Fruit fly (Drosophila melanogaster) whole organism, embryonic: Measurements from ENCODE around the gene mRpL10.

Experiments
- Ada2b ChIP-seq: fragments of 200-800 bp; sonication (Bioruptor generic); IDR thresholded peaks from 2 replicates; pipeline ENCODE4 v1.3.6; 2022; ENCODE audit warnings: missing biosample characterization, missing genetic modification characterization
- Atf3 ChIP-seq: fragments of 200-800 bp; sonication (Bioruptor generic); optimal IDR thresholded peaks from 3 replicates; lab custom pipeline; 2016; ENCODE audit warnings: missing biosample characterization, missing genetic modification characterization
- Bteb2 ChIP-seq: fragments of 200-800 bp; sonication (Bioruptor generic); optimal IDR thresholded peaks from 2 replicates; lab custom pipeline; 2016; ENCODE audit warnings: missing biosample characterization, missing genetic modification characterization
- CG10267 ChIP-seq: fragments of 200-800 bp; sonication (Bioruptor generic); optimal IDR thresholded peaks from 2 replicates; lab custom pipeline; 2018; ENCODE audit warnings: missing biosample characterization, mild to moderate bottlenecking, missing genetic modification characterization, moderate library complexity
- CG10654 ChIP-seq: fragments of 200-800 bp; sonication (Bioruptor generic); optimal IDR thresholded peaks from 2 replicates; lab custom pipeline; 2016; ENCODE audit warnings: missing biosample characterization, missing genetic modification characterization
- CG11504 ChIP-seq: fragments of 200-800 bp; sonication (Bioruptor generic); optimal IDR thresholded peaks from 3 replicates; lab custom pipeline; 2019; ENCODE audit warnings: missing biosample characterization, mild to moderate bottlenecking, missing genetic modification characterization, moderate library complexity
- CG12769 ChIP-seq: fragments of 200-800 bp; sonication (Bioruptor generic); optimal IDR thresholded peaks from 2 replicates; lab custom pipeline; 2019; ENCODE audit warnings: missing biosample characterization, mild to moderate bottlenecking, missing genetic modification characterization, moderate library complexity
- CG14860 ChIP-seq: fragments of 200-800 bp; sonication (Bioruptor generic); IDR thresholded peaks from 3 replicates; pipeline ENCODE4 v1.3.6; 2022; ENCODE audit warnings: missing biosample characterization, missing genetic modification characterization; ENCODE audit not compliant: partially characterized antibody
- CG16779 ChIP-seq: fragments of 200-800 bp; sonication (Bioruptor generic); IDR thresholded peaks from 2 replicates; pipeline ENCODE4 v1.3.6; 2022; ENCODE audit warnings: missing biosample characterization, missing genetic modification characterization
- CG17186 ChIP-seq: fragments of 200-800 bp; sonication (Bioruptor generic); optimal IDR thresholded peaks from 3 replicates; lab custom pipeline; 2017; ENCODE audit warnings: missing biosample characterization, missing genetic modification reagents, missing genetic modification characterization
- CG2120 ChIP-seq: fragments of 200-800 bp; sonication (Bioruptor generic); optimal IDR thresholded peaks from 3 replicates; lab custom pipeline; 2016; ENCODE audit warnings: missing biosample characterization, missing genetic modification characterization
- CG2129 ChIP-seq: fragments of 200-800 bp; sonication (Bioruptor generic); IDR thresholded peaks from 2 replicates; pipeline ENCODE4 v1.3.6; 2022; ENCODE audit warnings: missing biosample characterization, missing genetic modification characterization; ENCODE audit not compliant: partially characterized antibody
- CG3281 ChIP-seq: fragments of 200-800 bp; sonication (Bioruptor generic); optimal IDR thresholded peaks from 3 replicates; lab custom pipeline; 2017; ENCODE audit warnings: missing biosample characterization, mild to moderate bottlenecking, missing genetic modification characterization
- CG3407 ChIP-seq: fragments of 200-800 bp; sonication (Bioruptor generic); optimal IDR thresholded peaks from 2 replicates; lab custom pipeline; 2018; ENCODE audit warnings: missing biosample characterization, mild to moderate bottlenecking, missing genetic modification characterization
- CG7963 ChIP-seq: fragments of 200-800 bp; sonication (Bioruptor generic); IDR thresholded peaks from 3 replicates; pipeline ENCODE4 v1.3.6; 2022; ENCODE audit warnings: missing biosample characterization, missing genetic modification characterization; ENCODE audit not compliant: partially characterized antibody
- CG8290 ChIP-seq, 3 experiments: fragments of 200-800 bp; sonication (Bioruptor generic); optimal IDR thresholded peaks; 2 replicates each; lab custom pipeline; 2016 to 2019; ENCODE audit warnings: missing biosample characterization in 3 of 3, missing genetic modification characterization in 3 of 3, mild to moderate bottlenecking in 2 of 3, moderate library complexity in 1 of 3
- Elba2 ChIP-seq: fragments of 200-800 bp; sonication (Bioruptor generic); optimal IDR thresholded peaks from 3 replicates; lab custom pipeline; 2016; ENCODE audit warnings: missing biosample characterization, missing genetic modification characterization
- Ets65A ChIP-seq: fragments of 200-800 bp; sonication (Bioruptor generic); peaks from one replicate; lab custom pipeline; 2016; ENCODE audit warnings: missing biosample characterization, missing genetic modification characterization
- Hr3 ChIP-seq: fragments of 200-800 bp; sonication (Bioruptor generic); optimal IDR thresholded peaks from 3 replicates; lab custom pipeline; 2016; ENCODE audit warnings: missing biosample characterization, missing genetic modification characterization
- Med ChIP-seq: fragments of 200-800 bp; sonication (Bioruptor generic); peaks from one replicate; lab custom pipeline; 2016; ENCODE audit warnings: missing biosample characterization, missing genetic modification characterization, mild to moderate bottlenecking, inconsistent platforms, moderate library complexity
- Meics ChIP-seq: fragments of 200-800 bp; sonication (Bioruptor generic); optimal IDR thresholded peaks from 2 replicates; lab custom pipeline; 2017; ENCODE audit warnings: missing biosample characterization, mild to moderate bottlenecking, missing genetic modification characterization
- Pdp1 ChIP-seq, 2 experiments: fragments of 200-800 bp; sonication (Bioruptor generic); optimal IDR thresholded peaks; 3 replicates each; lab custom pipeline; 2016; ENCODE audit warnings: missing biosample characterization in 2 of 2, missing genetic modification characterization in 2 of 2, mild to moderate bottlenecking in 1 of 2, moderate library complexity in 1 of 2
- ac ChIP-seq: fragments of 200-800 bp; sonication (Bioruptor generic); optimal IDR thresholded peaks from 3 replicates; lab custom pipeline; 2017; ENCODE audit warnings: missing biosample characterization, mild to moderate bottlenecking, missing genetic modification characterization
- ash1 ChIP-seq: fragments of 200-800 bp; sonication (Bioruptor generic); optimal IDR thresholded peaks from 2 replicates; lab custom pipeline; 2018; ENCODE audit warnings: missing biosample characterization, mild to moderate bottlenecking, missing genetic modification characterization
- cad ChIP-seq: fragments of >200 bp; optimal IDR thresholded peaks from 2 replicates; lab custom pipeline; 2017; ENCODE audit warnings: missing biosample characterization, missing genetic modification characterization
- chm ChIP-seq: fragments of 200-800 bp; sonication (Bioruptor generic); IDR thresholded peaks from 2 replicates; pipeline ENCODE4 v1.3.6; 2022; ENCODE audit warnings: missing biosample characterization, missing genetic modification characterization
- dmrt99B ChIP-seq: fragments of 200-800 bp; sonication (Bioruptor generic); optimal IDR thresholded peaks from 2 replicates; lab custom pipeline; 2018; ENCODE audit warnings: missing biosample characterization, mild to moderate bottlenecking, missing genetic modification characterization, moderate library complexity
- exex ChIP-seq: fragments of 200-800 bp; sonication (Bioruptor generic); optimal IDR thresholded peaks from 4 replicates; lab custom pipeline; 2018; ENCODE audit warnings: missing biosample characterization, mild to moderate bottlenecking, missing genetic modification characterization, moderate library complexity
- fd3F ChIP-seq: fragments of 200-800 bp; sonication (Bioruptor generic); optimal IDR thresholded peaks from 2 replicates; lab custom pipeline; 2018; ENCODE audit warnings: missing biosample characterization, mild to moderate bottlenecking, missing genetic modification characterization, moderate library complexity
- kni ChIP-seq: fragments of 200-800 bp; sonication (Bioruptor generic); optimal IDR thresholded peaks from 3 replicates; lab custom pipeline; 2017; ENCODE audit warnings: mild to moderate bottlenecking, missing biosample characterization, missing genetic modification reagents, missing genetic modification characterization
- mirr ChIP-seq: fragments of 200-800 bp; sonication (Bioruptor generic); optimal IDR thresholded peaks from 3 replicates; lab custom pipeline; 2018; ENCODE audit warnings: missing biosample characterization, mild to moderate bottlenecking, missing genetic modification characterization
- mld ChIP-seq: fragments of 200-800 bp; sonication (Bioruptor generic); IDR thresholded peaks from 3 replicates; pipeline ENCODE4 v1.3.6; 2022; ENCODE audit warnings: missing biosample characterization, missing genetic modification characterization; ENCODE audit not compliant: partially characterized antibody
- nau ChIP-seq: fragments of 200-800 bp; sonication (Bioruptor generic); optimal IDR thresholded peaks from 3 replicates; lab custom pipeline; 2017; ENCODE audit warnings: missing biosample characterization, mild to moderate bottlenecking, missing genetic modification characterization, missing genetic modification reagents
- onecut ChIP-seq: fragments of 200-800 bp; sonication (Bioruptor generic); IDR thresholded peaks from 2 replicates; pipeline ENCODE4 v1.3.6; 2022; ENCODE audit warnings: missing biosample characterization, missing genetic modification characterization
- otp ChIP-seq: fragments of 200-800 bp; sonication (Bioruptor generic); IDR thresholded peaks from 3 replicates; pipeline ENCODE4, ENCODE4 v1.3.6; 2022; ENCODE audit warnings: missing biosample characterization, missing genetic modification characterization
- pzg ChIP-seq: fragments of 200-800 bp; sonication (Bioruptor generic); optimal IDR thresholded peaks from 3 replicates; lab custom pipeline; 2018; ENCODE audit warnings: missing biosample characterization, mild to moderate bottlenecking, missing genetic modification characterization, moderate library complexity
- scrt ChIP-seq: fragments of 200-800 bp; sonication (Bioruptor generic); optimal IDR thresholded peaks from 2 replicates; lab custom pipeline; 2018; ENCODE audit warnings: missing biosample characterization, mild to moderate bottlenecking, missing genetic modification characterization, moderate library complexity
- sim ChIP-seq: fragments of 200-800 bp; sonication (Bioruptor generic); IDR thresholded peaks from 2 replicates; pipeline ENCODE4 v1.3.6; 2022; ENCODE audit warnings: missing biosample characterization, missing genetic modification characterization
- sima ChIP-seq: fragments of 200-800 bp; sonication (Bioruptor generic); optimal IDR thresholded peaks from 2 replicates; lab custom pipeline; 2016; ENCODE audit warnings: missing biosample characterization, missing genetic modification characterization
- sna ChIP-seq: fragments of 200-800 bp; sonication (Bioruptor generic); IDR thresholded peaks from 2 replicates; pipeline ENCODE4 v1.3.6; 2022; ENCODE audit warnings: missing biosample characterization, missing genetic modification characterization; ENCODE audit not compliant: partially characterized antibody
- stwl ChIP-seq: fragments of 200-800 bp; sonication (Bioruptor generic); optimal IDR thresholded peaks from 3 replicates; lab custom pipeline; 2018; ENCODE audit warnings: missing biosample characterization, mild to moderate bottlenecking, missing genetic modification characterization, moderate library complexity
- sug ChIP-seq: fragments of 200-800 bp; optimal IDR thresholded peaks from 2 replicates; lab custom pipeline; 2019; ENCODE audit warnings: missing biosample characterization, mild to moderate bottlenecking, missing genetic modification characterization, moderate library complexity
- trh ChIP-seq: fragments of 200-800 bp; sonication (Bioruptor generic); optimal IDR thresholded peaks from 2 replicates; lab custom pipeline; 2016; ENCODE audit warnings: missing biosample characterization, missing genetic modification characterization
- wor ChIP-seq: fragments of 200-800 bp; sonication (Bioruptor generic); IDR thresholded peaks from 2 replicates; pipeline ENCODE4 v1.3.6; 2022; ENCODE audit warnings: missing biosample characterization, missing genetic modification characterization

mRpL10 gene

dm6 chr2L:163229-163628 lies 40.4 kb upstream of the mRpL10 start:
- no peak for TF ChIP-seq Bteb2 (GFP tag; lab: Kevin White, UChicago)
- no peak for TF ChIP-seq CG8290 (GFP tag; optimal IDR thresholded peaks at IDR 0.05; lab: Kevin White, UChicago)
- TF ChIP-seq CG8290 (tag; optimal IDR thresholded peaks at IDR 0.05; lab: Kevin White, UChicago), result peak in 1 of 2 experiments; percentile 30
- no peak for TF ChIP-seq sima (GFP tag; lab: Kevin White, UChicago)
- TF ChIP-seq mirr (GFP tag; lab: Kevin White, UChicago), result peak; percentile 66
- TF ChIP-seq sug (tag; lab: Kevin White, UChicago), result peak; percentile 29
- no peak for TF ChIP-seq CG11504 (tag; lab: Kevin White, UChicago)
- TF ChIP-seq pzg (GFP tag; lab: Kevin White, UChicago), result no peak
- no peak for TF ChIP-seq mld
- no peak for TF ChIP-seq CG10267 (tag; lab: Kevin White, UChicago)
- TF ChIP-seq CG16779, result no peak
- TF ChIP-seq CG2120 (GFP tag; lab: Kevin White, UChicago), result no peak
- TF ChIP-seq Atf3, result no peak
- no peak for TF ChIP-seq nau
- TF ChIP-seq chm, result no peak
- peak; percentile 64 for TF ChIP-seq kni (GFP tag; lab: Kevin White, UChicago)
- no peak for TF ChIP-seq stwl
- no peak for TF ChIP-seq CG14860 (GFP tag; lab: Robert Waterston, UW)
- peak; percentile 3 for TF ChIP-seq CG12769 (tag; lab: Kevin White, UChicago)
- peak; percentile 16 for TF ChIP-seq exex
- no peak for TF ChIP-seq sim (GFP tag; lab: Robert Waterston, UW)
- TF ChIP-seq CG7963 (GFP tag; lab: Robert Waterston, UW), result no peak
- no peak for TF ChIP-seq trh (GFP tag; lab: Kevin White, UChicago)
- peak; percentile 63 for TF ChIP-seq ash1 (GFP tag; lab: Kevin White, UChicago)
- peak; percentile 74 for TF ChIP-seq Med (GFP tag; lab: Kevin White, UChicago)
- no peak for TF ChIP-seq ac (GFP tag; lab: Kevin White, UChicago)
- TF ChIP-seq, all 482 proteins: peak for 8

dm6 chr2L:165253-165890 lies 38.2 kb upstream of the mRpL10 start:
- TF ChIP-seq onecut (peak; percentile 87), sna (GFP tag; lab: Robert Waterston, UW) (no peak), CG10654 (GFP tag; lab: Kevin White, UChicago) (no peak), CG12769 (tag; lab: Kevin White, UChicago) (peak; percentile 6), Pdp1 (GFP tag; optimal IDR thresholded peaks at IDR 0.05; lab: Kevin White, UChicago) (peak in 1 of 2 experiments; percentile 35), CG2129 (GFP tag; lab: Robert Waterston, UW) (no peak), CG8290 (GFP tag; optimal IDR thresholded peaks at IDR 0.05; lab: Kevin White, UChicago) (no peak), CG8290 (tag; optimal IDR thresholded peaks at IDR 0.05; lab: Kevin White, UChicago) (peak in 1 of 2 experiments; percentile 7), CG17186 (GFP tag; lab: Kevin White, UChicago) (no peak), Ets65A (no peak), scrt (GFP tag; lab: Kevin White, UChicago) (no peak), Elba2 (no peak), Meics (peak; percentile 15), CG3281 (GFP tag; lab: Kevin White, UChicago) (no peak), dmrt99B (tag; lab: Kevin White, UChicago) (no peak), otp (GFP tag; lab: Robert Waterston, UW) (no peak), cad (GFP tag; lab: Kevin White, UChicago) (peak; percentile 30), Hr3 (no peak), wor (no peak), fd3F (no peak), Med (GFP tag; lab: Kevin White, UChicago) (peak; percentile 63), CG3407 (GFP tag; lab: Kevin White, UChicago) (peak; percentile 99), ash1 (GFP tag; lab: Kevin White, UChicago) (peak; percentile 31), Ada2b (GFP tag; lab: Robert Waterston, UW) (no peak)
- TF ChIP-seq, all 482 proteins: peak for 9
